Worm (Caenorhabditis elegans) whole organism, young adult: ENCODE results near the gene ify-1.

Experiments
- B0336.3 ChIP-seq: fragments of 200-800 bp; sonication (Bioruptor generic); IDR thresholded peaks from 2 replicates; pipeline ENCODE4 v1.3.6; 2022; ENCODE audit warnings: missing genetic modification characterization, missing compliant biosample characterization
- D2030.7 ChIP-seq: fragments of 200-800 bp; sonication (Bioruptor generic); IDR thresholded peaks from 2 replicates; pipeline ENCODE4 v1.3.6; 2022; ENCODE audit warnings: missing genetic modification reagents, missing genetic modification characterization, missing compliant biosample characterization
- F22D6.2 ChIP-seq: sonication (generic microtip); optimal IDR thresholded peaks from 2 replicates; lab custom pipeline; 2016; ENCODE audit warnings: mild to moderate bottlenecking, missing genetic modification characterization, missing compliant biosample characterization
- F23B12.7 ChIP-seq: sonication (generic microtip); optimal IDR thresholded peaks from 2 replicates; lab custom pipeline; 2017; ENCODE audit warnings: missing genetic modification characterization, mild to moderate bottlenecking, missing compliant biosample characterization, antibody characterized with exemption, moderate library complexity; ENCODE audit not compliant: insufficient read depth
- F55B11.4 ChIP-seq: sonication (generic microtip); optimal IDR thresholded peaks from 2 replicates; lab custom pipeline; 2016; ENCODE audit warnings: missing compliant biosample characterization, missing genetic modification characterization, borderline replicate concordance; ENCODE audit not compliant: insufficient read depth
- F57A8.1 ChIP-seq: fragments of 200-800 bp; sonication (Bioruptor generic); optimal IDR thresholded peaks from 2 replicates; lab custom pipeline; 2018; ENCODE audit warnings: mild to moderate bottlenecking, missing genetic modification characterization, moderate library complexity, missing compliant biosample characterization
- T26A5.8 ChIP-seq: sonication (generic microtip); optimal IDR thresholded peaks from 2 replicates; lab custom pipeline; 2016; ENCODE audit warnings: missing genetic modification characterization, missing compliant biosample characterization
- Y53F4B.3 ChIP-seq: fragments of 200-800 bp; sonication (Bioruptor generic); IDR thresholded peaks from 2 replicates; pipeline ENCODE4 v1.3.6; 2022; ENCODE audit warnings: missing genetic modification reagents, missing genetic modification characterization, missing compliant biosample characterization
- Y53G8AR.9 ChIP-seq: fragments of 200-800 bp; sonication (Bioruptor generic); conservative IDR thresholded peaks from 2 replicates; pipeline ENCODE4 v1.3.6; 2022; ENCODE audit warnings: missing genetic modification reagents, missing genetic modification characterization, missing compliant biosample characterization
- Y56A3A.18 ChIP-seq: fragments of 200-800 bp; sonication (Bioruptor generic); IDR thresholded peaks from 2 replicates; pipeline ENCODE4 v1.3.6; 2022; ENCODE audit warnings: missing genetic modification reagents, missing genetic modification characterization, missing compliant biosample characterization
- Y79H2A.3 ChIP-seq: fragments of 200-800 bp; sonication (Bioruptor generic); conservative IDR thresholded peaks from 2 replicates; pipeline ENCODE4 v1.3.6; 2022; ENCODE audit warnings: missing genetic modification reagents, missing genetic modification characterization, missing compliant biosample characterization
- Y95B8A.8 ChIP-seq: fragments of 200-800 bp; sonication (Bioruptor generic); IDR thresholded peaks from 2 replicates; pipeline ENCODE4 v1.3.6; 2022; ENCODE audit warnings: missing genetic modification reagents, missing genetic modification characterization, missing compliant biosample characterization
- ZK185.1 ChIP-seq: sonication (generic microtip); optimal IDR thresholded peaks from 2 replicates; lab custom pipeline; 2016; ENCODE audit warnings: mild to moderate bottlenecking, missing genetic modification characterization, missing compliant biosample characterization; ENCODE audit not compliant: poor library complexity, severe bottlenecking
- ama-1 ChIP-seq, 3 experiments: fragments of 150-350 bp in 1 of 3; sonication (generic microtip) in 2 of 3; optimal IDR thresholded peaks; 2 replicates each; lab custom pipeline; 2014 to 2018; ENCODE audit warnings: missing biosample characterization in 2 of 3, missing genetic modification characterization in 2 of 3, missing genetic modification reagents in 2 of 3
- aptf-2 ChIP-seq: fragments of 200-800 bp; sonication (Bioruptor generic); conservative IDR thresholded peaks from 2 replicates; pipeline ENCODE4 v1.3.6; 2022; ENCODE audit warnings: missing genetic modification reagents, missing genetic modification characterization, missing compliant biosample characterization
- athp-1 ChIP-seq: sonication (generic microtip); optimal IDR thresholded peaks from 2 replicates; lab custom pipeline; 2017; ENCODE audit warnings: mild to moderate bottlenecking, missing genetic modification characterization, missing compliant biosample characterization
- attf-3 ChIP-seq: fragments of 200-800 bp; sonication (Bioruptor generic); conservative IDR thresholded peaks from 2 replicates; pipeline ENCODE4 v1.3.6; 2022; ENCODE audit warnings: missing genetic modification reagents, missing genetic modification characterization, missing compliant biosample characterization
- bed-1 ChIP-seq: fragments of 200-800 bp; sonication (Bioruptor generic); IDR thresholded peaks from 2 replicates; pipeline ENCODE4 v1.3.6; 2022; ENCODE audit warnings: missing genetic modification reagents, missing genetic modification characterization, missing compliant biosample characterization
- cebp-1 ChIP-seq, 2 experiments: fragments of 200-800 bp in 1 of 2; sonication (Bioruptor generic) in 1 of 2; sonication (generic microtip) in 1 of 2; IDR thresholded peaks in 1 of 2; optimal IDR thresholded peaks in 1 of 2; 2 replicates each; pipeline versions ENCODE4 v1.3.6 to Lab custom; 2017 to 2022; ENCODE audit warnings: missing compliant biosample characterization in 2 of 2, missing genetic modification characterization in 2 of 2, mild to moderate bottlenecking in 1 of 2, missing genetic modification reagents in 1 of 2, moderate library complexity in 1 of 2
- cebp-2 ChIP-seq: fragments of 200-800 bp; sonication (Bioruptor generic); IDR thresholded peaks from 2 replicates; pipeline ENCODE4 v1.3.6; 2022; ENCODE audit warnings: missing genetic modification characterization, missing compliant biosample characterization
- ceh-100 ChIP-seq: fragments of 200-800 bp; sonication (Bioruptor generic); IDR thresholded peaks from 2 replicates; pipeline ENCODE4 v1.3.6; 2022; ENCODE audit warnings: missing genetic modification reagents, missing genetic modification characterization, missing compliant biosample characterization
- ceh-27 ChIP-seq: fragments of 200-800 bp; sonication (Bioruptor generic); optimal IDR thresholded peaks from 2 replicates; lab custom pipeline; 2018; ENCODE audit warnings: mild to moderate bottlenecking, missing genetic modification characterization, moderate library complexity, missing compliant biosample characterization
- ceh-40 ChIP-seq: fragments of 200-800 bp; sonication (Bioruptor generic); IDR thresholded peaks from 2 replicates; pipeline ENCODE4 v1.3.6; 2022; ENCODE audit warnings: missing genetic modification characterization, missing compliant biosample characterization
- ceh-79 ChIP-seq: sonication (generic microtip); optimal IDR thresholded peaks from 2 replicates; lab custom pipeline; 2017; ENCODE audit warnings: mild to moderate bottlenecking, missing genetic modification characterization, missing compliant biosample characterization
- egl-44 ChIP-seq: fragments of 200-800 bp; sonication (Bioruptor generic); IDR thresholded peaks from 2 replicates; pipeline ENCODE4 v1.3.6; 2022; ENCODE audit warnings: missing genetic modification reagents, missing genetic modification characterization, missing compliant biosample characterization
- ekl-4 ChIP-seq: fragments of 200-800 bp; sonication (Bioruptor generic); IDR thresholded peaks from 2 replicates; pipeline ENCODE4 v1.3.6; 2022; ENCODE audit warnings: missing genetic modification reagents, missing genetic modification characterization, missing compliant biosample characterization
- ets-4 ChIP-seq: fragments of 200-800 bp; sonication (Bioruptor generic); optimal IDR thresholded peaks from 2 replicates; lab custom pipeline; 2018; ENCODE audit warnings: mild to moderate bottlenecking, missing genetic modification characterization, missing compliant biosample characterization
- hmg-1.2 ChIP-seq: fragments of 200-800 bp; sonication (Bioruptor generic); IDR thresholded peaks from 2 replicates; pipeline ENCODE4 v1.3.6; 2022; ENCODE audit warnings: missing genetic modification reagents, missing genetic modification characterization, missing compliant biosample characterization
- hsf-1 ChIP-seq: fragments of 200-800 bp; sonication (Bioruptor generic); IDR thresholded peaks from 2 replicates; pipeline ENCODE4 v1.3.6; 2022; ENCODE audit warnings: missing genetic modification reagents, missing genetic modification characterization, missing compliant biosample characterization
- lag-1 ChIP-seq: fragments of 200-800 bp; sonication (Bioruptor generic); IDR thresholded peaks from 2 replicates; pipeline ENCODE4 v1.3.6; 2022; ENCODE audit warnings: missing genetic modification reagents, missing genetic modification characterization, missing compliant biosample characterization
- lin-40 ChIP-seq: sonication (generic microtip); optimal IDR thresholded peaks from 2 replicates; lab custom pipeline; 2016; ENCODE audit warnings: missing genetic modification characterization, mild to moderate bottlenecking, missing compliant biosample characterization, missing genotype, missing genetic modification reagents
- mcd-1 ChIP-seq: fragments of 200-800 bp; sonication (Bioruptor generic); IDR thresholded peaks from 2 replicates; pipeline ENCODE4 v1.3.6; 2022; ENCODE audit warnings: missing genetic modification reagents, missing genetic modification characterization, missing compliant biosample characterization
- nfya-1 ChIP-seq: sonication (generic microtip); optimal IDR thresholded peaks from 2 replicates; lab custom pipeline; 2017; ENCODE audit warnings: antibody characterized with exemption, missing compliant biosample characterization, missing genetic modification characterization, borderline replicate concordance; ENCODE audit not compliant: insufficient read depth
- nhr-179 ChIP-seq: sonication (generic microtip); optimal IDR thresholded peaks from 2 replicates; lab custom pipeline; 2016; ENCODE audit warnings: mild to moderate bottlenecking, missing genetic modification characterization, missing compliant biosample characterization
- nhr-80 ChIP-seq: sonication (generic microtip); optimal IDR thresholded peaks from 2 replicates; lab custom pipeline; 2016; ENCODE audit warnings: missing genetic modification characterization, missing compliant biosample characterization
- nhr-90 ChIP-seq: sonication (generic microtip); optimal IDR thresholded peaks from 2 replicates; lab custom pipeline; 2016; ENCODE audit warnings: missing genotype, mild to moderate bottlenecking, missing genetic modification characterization, missing compliant biosample characterization
- pbrm-1 ChIP-seq: fragments of 200-800 bp; sonication (Bioruptor generic); IDR thresholded peaks from 2 replicates; pipeline ENCODE4 v1.3.6; 2022; ENCODE audit warnings: missing genetic modification reagents, missing genetic modification characterization, missing compliant biosample characterization
- rcor-1 ChIP-seq: fragments of 200-800 bp; sonication (Bioruptor generic); IDR thresholded peaks from 2 replicates; pipeline ENCODE4 v1.3.6; 2022; ENCODE audit warnings: missing genetic modification reagents, missing genetic modification characterization, missing compliant biosample characterization
- repo-1 ChIP-seq: sonication (generic microtip); optimal IDR thresholded peaks from 2 replicates; lab custom pipeline; 2017; ENCODE audit warnings: mild to moderate bottlenecking, missing genetic modification characterization, missing compliant biosample characterization
- rpc-1 ChIP-seq, 2 experiments: fragments of 150-350 bp in 1 of 2; sonication (generic microtip) in 1 of 2; optimal IDR thresholded peaks; 2 replicates each; lab custom pipeline; 2014 to 2018; ENCODE audit warnings: missing biosample characterization in 1 of 2, missing genetic modification characterization in 1 of 2, missing genetic modification reagents in 1 of 2, missing genotype in 1 of 2
- sptf-2 ChIP-seq: fragments of 200-800 bp; sonication (Bioruptor generic); optimal IDR thresholded peaks from 2 replicates; lab custom pipeline; 2018; ENCODE audit warnings: mild to moderate bottlenecking, missing genetic modification characterization, missing compliant biosample characterization
- tbx-9 ChIP-seq: sonication (generic microtip); optimal IDR thresholded peaks from 2 replicates; lab custom pipeline; 2016; ENCODE audit warnings: borderline replicate concordance, missing genetic modification characterization, inconsistent platforms, missing compliant biosample characterization
- zim-3 ChIP-seq: sonication (generic microtip); optimal IDR thresholded peaks from 2 replicates; lab custom pipeline; 2017; ENCODE audit warnings: mild to moderate bottlenecking, missing genetic modification characterization, moderate library complexity, missing compliant biosample characterization
- ztf-25 ChIP-seq: fragments of 200-800 bp; sonication (Bioruptor generic); IDR thresholded peaks from 2 replicates; pipeline ENCODE4 v1.3.6; 2022; ENCODE audit warnings: missing genetic modification reagents, missing genetic modification characterization, missing compliant biosample characterization
- ztf-28 ChIP-seq: fragments of 200-800 bp; sonication (Bioruptor generic); IDR thresholded peaks from 2 replicates; pipeline ENCODE4 v1.3.6; 2022; ENCODE audit warnings: missing genetic modification reagents, missing genetic modification characterization, missing compliant biosample characterization
- ztf-6 ChIP-seq: fragments of 200-800 bp; sonication (Bioruptor generic); IDR thresholded peaks from 2 replicates; pipeline ENCODE4 v1.3.6; 2022; ENCODE audit warnings: missing genetic modification reagents, missing genetic modification characterization, missing compliant biosample characterization

The ify-1 gene

ce11 chrII:5032669-5033068, 22.3 kb downstream of the ify-1 start (continued):
- TF ChIP-seq Y53G8AR.9 (GFP tag; lab: Robert Waterston, UW), result no peak; the same call in 1 of the 2 replicates
- TF ChIP-seq ceh-79 (tag; lab: Kevin White, UChicago), result peak; percentile 33
- TF ChIP-seq nhr-179 (tag; lab: Kevin White, UChicago), result no peak
- TF ChIP-seq ets-4, result peak; percentile 7
- peak; percentile 74 for TF ChIP-seq athp-1
- peak; percentile 57; the same call in 1 of the 2 replicates for TF ChIP-seq attf-3 (GFP tag; lab: Robert Waterston, UW)
- peak; percentile 77 for TF ChIP-seq ZK185.1 (tag; lab: Kevin White, UChicago)
- TF ChIP-seq cebp-1 (GFP tag; IDR thresholded peaks at IDR 0.05; lab: Robert Waterston, UW), result peak; percentile 57
- TF ChIP-seq cebp-1 (tag; optimal IDR thresholded peaks at IDR 0.05; lab: Kevin White, UChicago), result peak; percentile 69
- no peak for TF ChIP-seq lag-1 (GFP tag; lab: Robert Waterston, UW)
- TF ChIP-seq B0336.3 (GFP tag; lab: Robert Waterston, UW), result peak; percentile 79
- peak; percentile 30 for TF ChIP-seq sptf-2 (GFP tag; lab: Kevin White, UChicago)
- peak; percentile 47; the same call in 1 of the 2 replicates for TF ChIP-seq D2030.7 (GFP tag; lab: Robert Waterston, UW)
- TF ChIP-seq Y79H2A.3 (GFP tag; lab: Robert Waterston, UW), result peak; percentile 45; the same call in 1 of the 2 replicates
- peak; percentile 24 for TF ChIP-seq nhr-80 (tag; lab: Kevin White, UChicago)
- 0 out of 2 replicates have a peak, but pooled peaks have one; percentile 45 for TF ChIP-seq Y95B8A.8 (GFP tag; lab: Robert Waterston, UW)
- TF ChIP-seq ztf-25 (GFP tag; lab: Robert Waterston, UW), result peak; percentile 90; the same call in 1 of the 2 replicates
- no peak; the same call in 1 of the 2 replicates for TF ChIP-seq Y53F4B.3 (GFP tag; lab: Robert Waterston, UW)
- TF ChIP-seq F57A8.1 (GFP tag; lab: Kevin White, UChicago), result no peak
- no peak for TF ChIP-seq ama-1 (optimal IDR thresholded peaks at IDR 0.05; lab: Kevin White, UChicago)
- peak; percentile 59 to 60 for TF ChIP-seq ama-1 (GFP tag; optimal IDR thresholded peaks at IDR 0.05; lab: Kevin White, UChicago)
- peak; percentile 65 for TF ChIP-seq rcor-1 (GFP tag; lab: Robert Waterston, UW)
- TF ChIP-seq F23B12.7, result peak; percentile 67
- 0 out of 2 replicates have a peak, but pooled peaks have one; percentile 14 for TF ChIP-seq ztf-28 (GFP tag; lab: Robert Waterston, UW)
- no peak for TF ChIP-seq F22D6.2 (tag; lab: Kevin White, UChicago)
- TF ChIP-seq T26A5.8, result peak; percentile 63
- TF ChIP-seq repo-1 (tag; lab: Kevin White, UChicago), result peak; percentile 44
- peak; percentile 66 for TF ChIP-seq hmg-1.2 (GFP tag; lab: Robert Waterston, UW)
- TF ChIP-seq tbx-9 (tag; lab: Kevin White, UChicago), result no peak
- peak; percentile 53 for TF ChIP-seq lin-40 (tag; lab: Kevin White, UChicago)
- no peak for TF ChIP-seq F55B11.4 (tag; lab: Kevin White, UChicago)
- 0 out of 2 replicates have a peak, but pooled peaks have one; percentile 49 for TF ChIP-seq hsf-1 (GFP tag; lab: Robert Waterston, UW)
- TF ChIP-seq ceh-27 (GFP tag; lab: Kevin White, UChicago), result peak; percentile 54
- 0 out of 2 replicates have a peak, but pooled peaks have one; percentile 67 for TF ChIP-seq ceh-40 (GFP tag; lab: Robert Waterston, UW)
- TF ChIP-seq zim-3 (tag; lab: Kevin White, UChicago), result peak; percentile 53
- peak; percentile 76 for TF ChIP-seq nhr-90 (tag; lab: Kevin White, UChicago)
- peak; percentile 50; the same call in 1 of the 2 replicates for TF ChIP-seq pbrm-1 (GFP tag; lab: Robert Waterston, UW)
- TF ChIP-seq rpc-1 (optimal IDR thresholded peaks at IDR 0.05; lab: Kevin White, UChicago), result peak; percentile 87
- TF ChIP-seq rpc-1 (tag; optimal IDR thresholded peaks at IDR 0.05; lab: Kevin White, UChicago), result peak; percentile 83
- no peak for TF ChIP-seq aptf-2 (GFP tag; lab: Robert Waterston, UW)
- no peak for TF ChIP-seq nfya-1 (tag; lab: Kevin White, UChicago)
- no peak for TF ChIP-seq bed-1
- TF ChIP-seq egl-44 (GFP tag; lab: Robert Waterston, UW), result peak; percentile 79; the same call in 1 of the 2 replicates
- TF ChIP-seq mcd-1, result peak; percentile 67
- TF ChIP-seq ekl-4 (GFP tag; lab: Robert Waterston, UW), result peak; percentile 63; the same call in 1 of the 2 replicates
- TF ChIP-seq cebp-2 (GFP tag; lab: Robert Waterston, UW), result peak; percentile 89
- TF ChIP-seq ceh-100, result peak; percentile 70
- 0 out of 2 replicates have a peak, but pooled peaks have one; percentile 71 for TF ChIP-seq ztf-6 (GFP tag; lab: Robert Waterston, UW)
- 0 out of 2 replicates have a peak, but pooled peaks have one; percentile 37 for TF ChIP-seq Y56A3A.18 (GFP tag; lab: Robert Waterston, UW)
